Fruit fly (Drosophila melanogaster): ENCODE data around the gene Tsf2.

The Tsf2 gene

DNA sequence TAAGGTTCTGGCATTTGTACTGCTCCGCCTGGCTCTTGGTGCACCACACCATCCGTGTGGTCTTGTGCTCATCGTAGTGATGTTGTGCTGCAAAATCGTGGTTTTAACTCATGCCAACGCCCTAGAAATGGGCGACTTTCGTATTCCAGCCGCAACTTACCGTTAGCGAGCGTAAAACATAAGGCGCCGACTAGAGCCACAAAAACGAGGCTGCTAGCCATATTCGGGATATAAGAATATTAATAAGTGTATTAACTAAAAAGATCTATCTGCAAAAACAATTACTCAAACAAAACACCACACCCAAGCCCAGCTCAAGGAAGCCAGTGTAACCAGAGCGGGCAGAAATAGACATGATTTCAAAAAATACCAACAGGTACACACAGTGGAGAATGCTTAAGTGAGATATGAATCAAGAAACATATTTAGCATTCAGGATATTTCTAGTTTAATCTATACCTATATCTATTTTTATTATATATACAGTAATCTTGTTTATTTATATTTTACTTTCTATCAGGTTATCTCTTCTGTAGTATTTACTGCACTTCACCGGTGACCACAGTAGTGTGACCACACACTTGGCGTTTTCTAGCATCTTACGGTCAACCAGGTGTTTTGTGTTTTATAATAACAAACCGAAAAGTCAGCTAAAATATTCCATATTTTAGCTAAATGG lies at the start of gene Tsf2, which contains the start of gene CG34242:
TSS of gene Tsf2 (minus strand) at position 333 of the 679 bp plus-strand sequence.
TSS of gene CG34242 (plus strand) at position 605 of the 679 bp plus-strand sequence.
- TF ChIP-seq noc (tag; optimal IDR thresholded peaks at IDR 0.05) = no peak

DNA sequence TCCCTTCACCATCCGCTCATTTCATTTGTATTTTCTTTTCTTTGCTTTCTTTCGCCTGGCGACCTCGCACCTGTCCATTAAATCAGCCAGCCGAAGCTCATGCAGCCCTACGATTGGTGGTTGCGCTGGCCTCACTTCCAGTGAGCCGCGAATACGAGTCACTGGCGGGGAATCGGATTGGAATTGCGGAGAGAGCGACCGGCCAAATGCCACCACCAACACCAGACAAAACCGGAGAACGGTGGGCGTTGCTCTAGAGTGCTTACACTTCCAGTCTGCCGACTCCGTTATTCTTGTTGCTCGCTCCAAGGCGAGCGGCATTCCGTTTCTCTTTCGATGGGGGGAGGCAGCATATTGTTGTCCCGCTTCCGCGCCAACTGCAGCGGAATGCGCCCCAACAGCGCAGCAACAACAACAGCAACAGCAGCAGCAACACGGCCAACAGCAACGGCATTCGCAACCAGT lies 46.7 kb upstream of the Tsf2 start, which contains the start of gene ara:
TSS of gene ara (plus strand) at position 461 of the 465 bp plus-strand sequence.
- no peak for TF ChIP-seq noc (tag; optimal IDR thresholded peaks at IDR 0.05)

dm6 chr3L:12574867-12575266 lies 41.3 kb upstream of the Tsf2 start:
- no peak for TF ChIP-seq noc (tag; optimal IDR thresholded peaks at IDR 0.05)

- TF ChIP-seq noc (tag; optimal IDR thresholded peaks at IDR 0.05) = no peak
Measured at dm6 chr3L:12572366-12572765, 38.8 kb upstream of the Tsf2 start, which contains the start of gene sowah. Gene sowah, minus strand, starts transcription at chr3L:12572542.

DNA sequence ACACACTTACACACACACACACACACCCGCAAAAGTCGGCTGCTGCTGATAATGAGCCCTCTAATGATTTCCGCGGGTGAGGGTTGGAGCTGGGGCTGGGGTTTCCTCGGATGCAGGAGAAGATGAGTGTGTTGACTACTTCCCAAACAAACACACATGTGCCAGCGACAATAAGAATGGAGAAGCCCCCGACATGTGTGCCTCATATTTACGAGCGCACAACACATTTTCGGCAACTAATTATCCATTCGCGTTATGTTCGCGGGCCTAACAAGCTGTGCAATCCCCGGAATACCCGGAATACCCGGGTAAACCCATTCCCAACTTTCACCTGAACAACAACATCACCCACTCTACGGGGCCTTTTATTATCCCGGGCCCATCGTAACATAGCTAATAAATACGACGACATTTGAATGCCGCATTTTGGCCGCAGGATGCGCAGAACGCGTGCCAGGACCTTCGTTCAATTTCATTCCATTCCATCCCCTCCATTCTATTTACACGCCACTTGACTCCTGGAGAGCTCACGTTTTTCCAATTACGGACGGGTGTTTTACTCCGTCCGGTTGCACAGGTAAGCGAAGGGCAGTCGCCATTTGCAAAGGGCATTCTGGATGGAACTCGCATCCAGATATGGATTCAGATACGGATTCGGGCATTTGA lies 32.7 kb upstream of the Tsf2 start:
- no peak for TF ChIP-seq noc (tag; optimal IDR thresholded peaks at IDR 0.05)

- TF ChIP-seq noc (tag; optimal IDR thresholded peaks at IDR 0.05) = no peak
Measured at dm6 chr3L:12565422-12565821, 31.9 kb upstream of the Tsf2 start.

- TF ChIP-seq noc (tag; optimal IDR thresholded peaks at IDR 0.05) = no peak
Measured at dm6 chr3L:12564979-12565378, 31.5 kb upstream of the Tsf2 start.

dm6 chr3L:12564284-12564683 lies 30.8 kb upstream of the Tsf2 start:
- TF ChIP-seq noc (tag; optimal IDR thresholded peaks at IDR 0.05) = no peak

dm6 chr3L:12559273-12559672 lies 25.7 kb upstream of the Tsf2 start:
- no peak for TF ChIP-seq noc (tag; optimal IDR thresholded peaks at IDR 0.05)

DNA sequence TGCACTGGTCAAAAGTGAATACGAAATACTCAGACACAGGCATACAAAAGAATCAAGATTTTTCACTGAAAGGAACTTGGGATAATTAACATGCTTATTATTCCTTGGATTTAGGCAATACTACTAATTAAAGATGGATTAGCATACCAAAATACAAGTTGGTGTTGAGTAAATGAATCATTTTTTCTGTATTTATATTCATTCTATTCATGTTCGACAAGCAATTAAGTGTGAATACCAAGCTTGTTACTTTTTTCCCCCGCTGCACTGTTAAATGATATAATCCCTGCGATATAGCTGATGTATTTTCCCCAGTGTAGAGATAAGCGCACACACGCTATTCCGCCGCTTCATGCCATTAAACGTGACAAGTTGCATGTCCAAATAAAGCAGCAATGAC lies 24.2 kb upstream of the Tsf2 start:
- no peak for TF ChIP-seq noc (tag; optimal IDR thresholded peaks at IDR 0.05)

dm6 chr3L:12551671-12552070 lies 18.1 kb upstream of the Tsf2 start:
- no peak for TF ChIP-seq noc (tag; optimal IDR thresholded peaks at IDR 0.05)

DNA sequence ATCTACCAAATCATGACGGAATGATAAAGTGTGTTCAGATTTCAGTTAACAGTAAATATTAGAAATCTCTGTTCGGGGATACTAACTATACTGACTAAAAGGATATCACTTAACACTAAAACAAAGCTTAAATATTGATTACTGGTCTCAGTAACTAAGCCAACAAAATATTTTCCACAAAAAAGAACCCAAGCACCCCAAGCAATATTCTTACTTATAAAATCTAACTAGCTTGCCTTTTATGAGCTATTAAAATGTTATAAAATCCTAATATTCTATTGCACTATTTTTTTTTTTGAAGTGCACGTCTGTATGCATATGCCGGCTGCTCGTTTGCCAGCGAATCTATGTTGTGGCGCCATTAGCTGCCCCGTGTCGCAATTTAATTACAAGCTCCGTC lies 15.9 kb upstream of the Tsf2 start:
- TF ChIP-seq noc (tag; optimal IDR thresholded peaks at IDR 0.05) = no peak

DNA sequence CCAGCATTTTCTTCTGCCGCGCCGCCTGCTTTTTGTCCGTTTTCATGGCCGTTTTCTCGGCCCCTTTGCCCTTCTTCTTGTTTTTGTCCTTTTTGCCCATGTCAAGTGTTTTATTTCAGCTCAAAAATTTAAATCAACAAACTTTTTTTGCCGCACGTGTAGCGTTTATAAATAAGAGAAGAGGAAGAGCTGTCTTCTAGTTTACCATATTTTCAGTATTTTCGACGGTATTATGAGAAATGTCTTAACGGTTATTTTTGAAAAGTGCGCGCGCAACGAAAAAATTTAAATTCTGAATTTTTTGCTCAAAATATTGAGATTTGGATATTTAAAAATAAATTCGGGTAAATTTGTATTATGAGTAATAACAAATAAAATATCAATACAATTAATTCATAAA lies 3.6 kb upstream of the Tsf2 start, which contains the start of gene CG4069:
TSS of gene CG4069 (minus strand) at position 193 of the 400 bp plus-strand sequence.
- TF ChIP-seq noc (tag; optimal IDR thresholded peaks at IDR 0.05) = no peak

DNA sequence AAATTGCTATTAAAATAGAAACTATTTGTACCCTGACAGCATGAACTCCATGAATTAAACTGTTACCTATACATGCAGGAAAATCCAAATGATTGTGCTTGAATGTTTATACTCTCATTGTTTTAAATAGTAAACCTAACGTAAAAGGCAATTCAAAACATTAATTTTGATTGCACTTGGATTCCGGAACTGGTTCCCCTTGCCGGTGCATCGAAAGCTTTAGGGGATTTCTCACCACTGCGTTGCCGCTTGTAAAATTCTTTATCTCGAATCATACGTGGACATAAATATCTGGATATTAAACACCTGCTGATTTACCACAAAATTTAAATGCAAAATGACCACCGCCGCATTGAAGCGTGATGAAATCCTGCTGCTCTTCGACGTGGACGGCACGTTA lies 794 bp upstream of the Tsf2 start, which contains the start of gene Pmm2:
TSS of gene Pmm2 (plus strand) at position 273 of the 400 bp plus-strand sequence.
- no peak for TF ChIP-seq noc (tag; optimal IDR thresholded peaks at IDR 0.05)

DNA sequence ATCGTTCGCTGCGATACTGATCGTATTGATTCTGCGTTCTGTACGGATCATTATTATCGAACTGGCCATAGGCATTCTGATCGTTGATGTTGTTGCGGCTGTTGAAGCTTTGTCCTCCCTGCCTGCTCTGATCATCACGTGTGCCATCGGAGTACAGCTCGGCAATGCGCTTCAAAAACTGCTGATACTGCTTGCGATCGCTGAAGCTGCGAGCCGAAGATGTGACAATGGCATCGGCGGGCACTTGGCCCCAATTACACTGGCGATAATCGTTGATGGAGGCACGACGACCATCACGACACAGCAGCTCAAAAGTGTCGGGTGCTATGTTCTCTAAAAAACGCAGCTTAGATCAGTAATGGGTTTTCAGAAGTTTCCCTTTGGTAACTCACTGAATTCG lies 1.3 kb downstream of the Tsf2 start:
- no peak for TF ChIP-seq noc (tag; optimal IDR thresholded peaks at IDR 0.05)

dm6 chr3L:12530044-12530443 lies 3.5 kb downstream of the Tsf2 start, which contains the start of gene nst:
Gene nst, minus strand, starts transcription at chr3L:12530171.
- TF ChIP-seq noc (tag; optimal IDR thresholded peaks at IDR 0.05) = no peak
